Fruit fly (Drosophila melanogaster): ENCODE measurements around the gene CG10646.

The CG10646 gene

DNA sequence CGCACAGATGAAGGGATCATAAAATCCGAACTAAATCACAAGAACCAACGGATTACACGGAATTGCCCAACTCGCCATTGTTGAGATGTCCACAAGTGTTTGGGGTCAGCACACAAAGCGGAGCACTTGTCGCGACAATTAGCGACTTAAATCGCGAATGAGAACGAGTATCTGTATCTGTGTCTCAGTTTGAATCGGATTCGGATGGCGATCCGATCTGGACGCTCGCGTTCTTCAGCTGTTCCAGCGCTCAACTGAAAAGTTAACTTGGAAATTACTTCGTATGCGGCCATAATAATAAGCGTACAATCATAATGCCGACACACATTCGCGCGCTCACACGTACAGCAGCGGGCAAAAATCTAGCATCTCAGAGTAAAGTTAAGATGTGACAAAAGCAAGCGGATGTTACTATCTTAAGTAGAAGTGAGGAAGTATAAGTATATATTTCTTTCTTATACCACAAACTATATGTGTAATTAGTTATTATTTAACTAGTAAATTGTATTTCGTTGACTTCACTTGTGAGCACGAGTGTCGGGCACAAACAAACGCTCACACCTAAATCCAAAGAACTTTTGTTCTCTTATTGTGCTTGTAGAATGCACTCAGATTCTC, 13.2 kb downstream of the CG10646 start, which contains the start of gene CG10660 (continued):
- TF ChIP-seq nom (GFP tag; optimal IDR thresholded peaks at IDR 0.05): peak; percentile 41
- no peak for TF ChIP-seq CG14965 (GFP tag; optimal IDR thresholded peaks at IDR 0.05; ENCODE audit: borderline replicate concordance)
- peak; percentile 82 for TF ChIP-seq CG6689 (GFP tag; IDR thresholded peaks at IDR 0.05)
- peak; percentile 32 for TF ChIP-seq CG30020 (tag; optimal IDR thresholded peaks at IDR 0.05)
- peak; percentile 49 for TF ChIP-seq CG17186 (GFP tag; optimal IDR thresholded peaks at IDR 0.05)
- TF ChIP-seq E2f2 (GFP tag; IDR thresholded peaks at IDR 0.05): peak; percentile 71
- peak; percentile 58 for TF ChIP-seq ab (GFP tag; optimal IDR thresholded peaks at IDR 0.05)
- peak; percentile 76 for TF ChIP-seq fd3F (GFP tag; optimal IDR thresholded peaks at IDR 0.05)
- peak; percentile 36 for TF ChIP-seq CG6765 (GFP tag; optimal IDR thresholded peaks at IDR 0.05)
- TF ChIP-seq Dip3 (GFP tag; optimal IDR thresholded peaks at IDR 0.05): peak; percentile 69
- peak; percentile 66; the same call in 1 of the 2 replicates for TF ChIP-seq bowl (GFP tag; IDR thresholded peaks at IDR 0.05)
- peak; percentile 64 for TF ChIP-seq schlank (tag; optimal IDR thresholded peaks at IDR 0.05)
- no peak for TF ChIP-seq tll (GFP tag; optimal IDR thresholded peaks at IDR 0.05)
- TF ChIP-seq CG6813 (GFP tag; optimal IDR thresholded peaks at IDR 0.05): peak; percentile 78
- TF ChIP-seq CG9609 (GFP tag; optimal IDR thresholded peaks at IDR 0.05): peak; percentile 31
- peak; percentile 63 for TF ChIP-seq croc (GFP tag; conservative IDR thresholded peaks at IDR 0.05)
- TF ChIP-seq CG4404 (GFP tag; IDR thresholded peaks at IDR 0.05): peak; percentile 40; the same call in 1 of the 2 replicates
- no peak for TF ChIP-seq Hr39 (optimal IDR thresholded peaks at IDR 0.05)
- peak; percentile 88 for TF ChIP-seq CG30403 (GFP tag; optimal IDR thresholded peaks at IDR 0.05)
- peak; percentile 76 for TF ChIP-seq CG13775 (GFP tag; optimal IDR thresholded peaks at IDR 0.05)
- TF ChIP-seq ind (GFP tag; optimal IDR thresholded peaks at IDR 0.05): peak; percentile 81
- TF ChIP-seq gsb (GFP tag; IDR thresholded peaks at IDR 0.05): peak; percentile 65
- TF ChIP-seq CG7963 (GFP tag; IDR thresholded peaks at IDR 0.05; ENCODE audit: partially characterized antibody): no peak
- TF ChIP-seq MTF-1 (GFP tag; optimal IDR thresholded peaks at IDR 0.05; ENCODE audit: borderline replicate concordance): peak; percentile 77
- TF ChIP-seq CG16813 (GFP tag; IDR thresholded peaks at IDR 0.05; ENCODE audit: partially characterized antibody): no peak
- peak; percentile 86 for TF ChIP-seq HmgZ (tag; optimal IDR thresholded peaks at IDR 0.05)
- TF ChIP-seq CG9727 (GFP tag; optimal IDR thresholded peaks at IDR 0.05): peak; percentile 84
- peak; percentile 87 for TF ChIP-seq CG15601 (tag; optimal IDR thresholded peaks at IDR 0.05)
- TF ChIP-seq phol (tag; optimal IDR thresholded peaks at IDR 0.05): peak; percentile 86
- peak; percentile 68 for TF ChIP-seq NFAT (GFP tag; IDR thresholded peaks at IDR 0.05)
- peak; percentile 35 for TF ChIP-seq repo (GFP tag; optimal IDR thresholded peaks at IDR 0.05)
- peak; percentile 19; the same call in 1 of the 2 replicates for TF ChIP-seq CkIIα-i1 (GFP tag; IDR thresholded peaks at IDR 0.05)
- TF ChIP-seq CG14014 (GFP tag; IDR thresholded peaks at IDR 0.05): peak; percentile 84
- TF ChIP-seq CG33557 (GFP tag; optimal IDR thresholded peaks at IDR 0.05): peak; percentile 52
- TF ChIP-seq CG6854 (GFP tag; optimal IDR thresholded peaks at IDR 0.05): peak; percentile 76
- TF ChIP-seq CG10979 (tag; optimal IDR thresholded peaks at IDR 0.05): peak; percentile 91
- peak; percentile 82 for TF ChIP-seq H2.0 (GFP tag; IDR thresholded peaks at IDR 0.05)
- TF ChIP-seq ewg (GFP tag; optimal IDR thresholded peaks at IDR 0.05): peak; percentile 79
- TF ChIP-seq CG16815 (GFP tag; optimal IDR thresholded peaks at IDR 0.05): peak; percentile 68
- TF ChIP-seq scrt (GFP tag; optimal IDR thresholded peaks at IDR 0.05): peak; percentile 69
- no peak for TF ChIP-seq unc-4 (GFP tag; IDR thresholded peaks at IDR 0.05; ENCODE audit: partially characterized antibody)
- TF ChIP-seq run (tag; optimal IDR thresholded peaks at IDR 0.05): peak; percentile 89
- no peak for TF ChIP-seq zf30C (GFP tag; optimal IDR thresholded peaks at IDR 0.05)
- TF ChIP-seq CG1832 (GFP tag; optimal IDR thresholded peaks at IDR 0.05): no peak
- TF ChIP-seq CG7928 (GFP tag; optimal IDR thresholded peaks at IDR 0.05): peak; percentile 34
- TF ChIP-seq Ada2b (GFP tag; IDR thresholded peaks at IDR 0.05): peak; percentile 88
- TF ChIP-seq CG6254 (GFP tag; optimal IDR thresholded peaks at IDR 0.05): peak; percentile 89
- TF ChIP-seq ttk (GFP tag; IDR thresholded peaks at IDR 0.05): peak; percentile 80
- TF ChIP-seq CG8388 (GFP tag; optimal IDR thresholded peaks at IDR 0.05): peak; percentile 91
